Worm (Caenorhabditis elegans) whole organism, late embryonic: Measurements from ENCODE around the gene sre-15.
A peak's percentile ranks its signal among the peaks of the same experiment; 100 is the strongest.

Experiments used
- C08G9.2 ChIP-seq: sonication (generic microtip); optimal IDR thresholded peaks from 2 replicates; lab custom pipeline; 2016; ENCODE audit warnings: mild to moderate bottlenecking, missing genetic modification characterization, moderate library complexity, missing compliant biosample characterization
- T23F11.4 ChIP-seq: fragments of 200-800 bp; sonication (Bioruptor generic); optimal IDR thresholded peaks from 2 replicates; lab custom pipeline; 2018; ENCODE audit warnings: mild to moderate bottlenecking, missing genetic modification characterization, missing compliant biosample characterization
- Y22D7AL.16 ChIP-seq: sonication (generic microtip); optimal IDR thresholded peaks from 2 replicates; lab custom pipeline; 2016; ENCODE audit warnings: missing genetic modification characterization, missing compliant biosample characterization
- ama-1 ChIP-seq: fragments of 150-350 bp; optimal IDR thresholded peaks from 2 replicates; lab custom pipeline; 2014
- ceh-30 ChIP-seq: fragments of 150-350 bp; optimal IDR thresholded peaks from 2 replicates; lab custom pipeline; 2014; ENCODE audit warnings: missing biosample characterization, missing genetic modification characterization
- ceh-34 ChIP-seq: sonication (generic microtip); optimal IDR thresholded peaks from 2 replicates; lab custom pipeline; 2016; ENCODE audit warnings: mild to moderate bottlenecking, missing genetic modification characterization, missing compliant biosample characterization
- ceh-45 ChIP-seq: fragments of 200-800 bp; sonication (Bioruptor generic); IDR thresholded peaks from 2 replicates; pipeline ENCODE4 v1.3.6; 2022; ENCODE audit warnings: missing genetic modification reagents, missing genetic modification characterization, missing compliant biosample characterization
- ceh-6 ChIP-seq: fragments of 200-800 bp; sonication (Bioruptor generic); optimal IDR thresholded peaks from 2 replicates; lab custom pipeline; 2018; ENCODE audit warnings: mild to moderate bottlenecking, missing genetic modification characterization, missing compliant biosample characterization
- ceh-9 ChIP-seq: sonication (generic microtip); optimal IDR thresholded peaks from 2 replicates; lab custom pipeline; 2016; ENCODE audit warnings: mild to moderate bottlenecking, missing genetic modification characterization, inconsistent platforms, missing compliant biosample characterization
- elt-4 ChIP-seq: sonication (generic microtip); optimal IDR thresholded peaks from 2 replicates; lab custom pipeline; 2016; ENCODE audit warnings: missing genetic modification characterization, missing compliant biosample characterization
- ets-4 ChIP-seq: sonication (generic microtip); optimal IDR thresholded peaks from 2 replicates; lab custom pipeline; 2016; ENCODE audit warnings: missing genetic modification characterization, missing compliant biosample characterization
- fkh-10 ChIP-seq: fragments of 150-350 bp; optimal IDR thresholded peaks from 2 replicates; lab custom pipeline; 2014; ENCODE audit warnings: missing biosample characterization, missing genetic modification reagents, missing genetic modification characterization
- fkh-6 ChIP-seq: sonication (generic microtip); optimal IDR thresholded peaks from 2 replicates; lab custom pipeline; 2016; ENCODE audit warnings: missing genetic modification characterization, missing compliant biosample characterization
- lim-6 ChIP-seq: sonication (generic microtip); optimal IDR thresholded peaks from 2 replicates; lab custom pipeline; 2016; ENCODE audit warnings: missing genetic modification characterization, missing compliant biosample characterization
- mec-3 ChIP-seq: sonication (generic microtip); optimal IDR thresholded peaks from 2 replicates; lab custom pipeline; 2016; ENCODE audit warnings: borderline replicate concordance, missing genetic modification characterization, missing compliant biosample characterization
- nfya-1 ChIP-seq: sonication (generic microtip); optimal IDR thresholded peaks from 2 replicates; lab custom pipeline; 2017; ENCODE audit warnings: missing genetic modification characterization, mild to moderate bottlenecking, missing compliant biosample characterization, antibody characterized with exemption, moderate library complexity
- pqm-1 ChIP-seq: sonication (generic microtip); optimal IDR thresholded peaks from 2 replicates; lab custom pipeline; 2016; ENCODE audit warnings: missing genetic modification characterization, missing compliant biosample characterization
- ref-2 ChIP-seq: sonication (generic microtip); optimal IDR thresholded peaks from 2 replicates; lab custom pipeline; 2016; ENCODE audit warnings: missing genetic modification characterization, missing compliant biosample characterization
- sdc-2 ChIP-seq: sonication (generic microtip); optimal IDR thresholded peaks from 2 replicates; lab custom pipeline; 2016; ENCODE audit warnings: missing genotype, missing genetic modification characterization, missing compliant biosample characterization
- ttx-3 ChIP-seq: sonication (generic microtip); optimal IDR thresholded peaks from 2 replicates; lab custom pipeline; 2016; ENCODE audit warnings: missing genetic modification reagents, missing genetic modification characterization, missing compliant biosample characterization
- unc-42 ChIP-seq: sonication (generic microtip); optimal IDR thresholded peaks from 2 replicates; lab custom pipeline; 2016; ENCODE audit warnings: missing genotype, missing genetic modification characterization, missing compliant biosample characterization
- unc-55 ChIP-seq: sonication (generic microtip); optimal IDR thresholded peaks from 2 replicates; lab custom pipeline; 2017; ENCODE audit warnings: missing biosample characterization, missing genetic modification reagents, missing genetic modification characterization

The sre-15 gene

DNA sequence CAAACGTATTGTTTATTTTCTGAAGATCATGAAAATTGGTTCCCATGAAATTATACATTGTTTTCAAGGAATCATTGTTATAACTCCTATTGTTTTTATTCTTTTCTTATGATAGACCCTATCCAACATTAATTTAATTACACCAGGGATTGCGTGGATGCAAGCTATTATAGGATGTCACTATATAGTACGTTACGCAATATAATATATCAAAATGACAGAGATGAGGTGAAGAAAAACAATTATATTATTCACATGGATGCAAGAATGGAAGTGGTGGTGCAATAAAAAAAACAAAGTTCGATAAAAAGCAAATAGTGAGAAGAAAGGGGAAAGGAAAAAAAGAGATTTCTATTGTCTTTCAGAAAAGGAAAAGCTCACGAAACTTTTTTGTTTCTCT lies 51.3 kb downstream of the sre-15 start:
- TF ChIP-seq unc-55 (no peak), Y22D7AL.16 (tag; lab: Kevin White, UChicago) (no peak), ttx-3 (tag; lab: Kevin White, UChicago) (no peak), nfya-1 (no peak), ets-4 (tag; lab: Kevin White, UChicago) (no peak), ama-1 (lab: Kevin White, UChicago) (no peak), C08G9.2 (tag; lab: Kevin White, UChicago) (no peak), ref-2 (tag; lab: Kevin White, UChicago) (no peak), mec-3 (tag; lab: Kevin White, UChicago) (no peak), fkh-10 (GFP tag; lab: Kevin White, UChicago) (no peak), fkh-6 (tag; lab: Kevin White, UChicago) (no peak), pqm-1 (tag; lab: Kevin White, UChicago) (no peak), lim-6 (no peak)

DNA sequence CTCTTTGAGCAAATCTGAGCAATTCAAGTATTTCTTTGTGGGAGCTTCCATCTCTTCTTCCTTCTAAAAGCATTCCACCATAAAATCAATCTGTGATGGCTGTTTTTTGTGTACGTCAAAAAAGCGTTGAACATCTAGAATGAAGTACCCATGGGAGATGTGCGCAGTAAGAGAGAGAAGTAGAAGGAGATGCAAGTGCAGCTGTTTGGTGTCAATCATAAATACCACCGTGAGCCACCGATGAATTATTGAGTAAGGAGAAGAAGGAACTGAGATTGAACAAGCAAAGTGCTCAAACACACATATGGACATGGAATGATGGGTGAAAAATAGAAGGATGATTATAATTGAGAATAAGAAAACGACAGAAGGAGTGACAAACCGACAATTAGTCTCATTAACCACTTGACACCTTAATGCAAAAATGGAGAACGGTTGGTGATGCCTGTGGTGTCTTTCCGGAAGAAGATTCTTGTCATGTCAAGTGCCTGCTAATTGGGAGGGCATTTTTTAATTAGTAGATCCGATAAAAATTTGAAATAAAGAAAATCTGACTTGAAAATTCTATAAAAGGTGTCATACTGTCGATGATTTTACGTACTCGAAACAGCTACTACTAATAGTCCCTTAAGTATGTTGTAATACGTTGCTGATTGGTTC lies 52.4 kb downstream of the sre-15 start:
- TF ChIP-seq ceh-45 (GFP tag; lab: Robert Waterston, UW) (no peak), ceh-9 (tag; lab: Kevin White, UChicago) (no peak), ceh-34 (tag; lab: Kevin White, UChicago) (no peak), unc-42 (tag; lab: Kevin White, UChicago) (peak; percentile 7), unc-55 (peak; percentile 85), sdc-2 (tag; lab: Kevin White, UChicago) (no peak), fkh-6 (tag; lab: Kevin White, UChicago) (no peak), ceh-30 (tag; lab: Kevin White, UChicago) (no peak), T23F11.4 (no peak), nfya-1 (no peak), elt-4 (tag; lab: Kevin White, UChicago) (no peak), ceh-6 (GFP tag; lab: Kevin White, UChicago) (no peak)
